Worm (Caenorhabditis elegans) whole organism, L4 larva: ENCODE data around the gene copb-2.

Source experiments
- daf-16 ChIP-seq, 3 experiments: sonication (generic microtip); optimal IDR thresholded peaks; 2 replicates each; lab custom pipeline; 2016 to 2017; ENCODE audit warnings: missing genetic modification characterization in 3 of 3, missing genetic modification reagents in 3 of 3, mild to moderate bottlenecking in 2 of 3, missing compliant biosample characterization in 2 of 3, missing biosample characterization in 1 of 3, moderate library complexity in 1 of 3
- hmg-1.1 ChIP-seq: fragments of 200-800 bp; sonication (Bioruptor generic); IDR thresholded peaks from 2 replicates; pipeline ENCODE4 v1.3.6; 2022; ENCODE audit warnings: missing genetic modification reagents, missing genetic modification characterization, missing compliant biosample characterization
- lin-13 ChIP-seq: fragments of 150-350 bp; optimal IDR thresholded peaks from 2 replicates; lab custom pipeline; 2014; ENCODE audit warnings: missing biosample characterization, missing genetic modification reagents, missing genetic modification characterization
- mep-1 ChIP-seq: fragments of 150-350 bp; sonication (generic microtip); optimal IDR thresholded peaks from 3 replicates; lab custom pipeline; 2014; ENCODE audit warnings: missing biosample characterization, missing genetic modification characterization
- nhr-41 ChIP-seq: fragments of 200-800 bp; sonication (Bioruptor generic); IDR thresholded peaks from 2 replicates; pipeline ENCODE4 v1.3.6; 2022; ENCODE audit warnings: missing genetic modification reagents, missing genetic modification characterization, missing compliant biosample characterization
- snpc-4 ChIP-seq: fragments of 150-350 bp; optimal IDR thresholded peaks from 2 replicates; lab custom pipeline; 2014; ENCODE audit warnings: missing biosample characterization, missing genetic modification characterization
- zip-11 ChIP-seq: fragments of 200-800 bp; sonication (Bioruptor generic); IDR thresholded peaks from 2 replicates; pipeline ENCODE4 v1.3.6; 2022; ENCODE audit warnings: missing genetic modification characterization, missing compliant biosample characterization

- peak; percentile 91 for TF ChIP-seq lin-13 (GFP tag; lab: Kevin White, UChicago)
- TF ChIP-seq hmg-1.1: peak; percentile 94
- TF ChIP-seq zip-11 (GFP tag; lab: Robert Waterston, UW): no peak
- TF ChIP-seq snpc-4: peak; percentile 97
- peak; percentile 97 for TF ChIP-seq mep-1 (tag; lab: Kevin White, UChicago)
- peak; percentile 35 to 87 for TF ChIP-seq daf-16 (GFP tag; optimal IDR thresholded peaks at IDR 0.05; lab: Kevin White, UChicago)
- peak; percentile 98 for TF ChIP-seq daf-16 (tag; optimal IDR thresholded peaks at IDR 0.05; lab: Kevin White, UChicago)
- no peak for TF ChIP-seq nhr-41 (GFP tag; lab: Robert Waterston, UW)
Measured at ce11 chrIV:9444417-9445026, 15.0 kb upstream of the copb-2 start.
